Worm (Caenorhabditis elegans) whole organism, L4 larva: ENCODE results near the gene spe-49.

Experiments
- R02D3.7 ChIP-seq: fragments of 150-350 bp; sonication (generic microtip); optimal IDR thresholded peaks from 3 replicates; lab custom pipeline; 2014; ENCODE audit warnings: missing biosample characterization, missing genetic modification characterization
- T20F7.1 ChIP-seq: fragments of 200-800 bp; sonication (Bioruptor generic); optimal IDR thresholded peaks from 2 replicates; lab custom pipeline; 2018; ENCODE audit warnings: mild to moderate bottlenecking, missing genetic modification characterization, missing compliant biosample characterization
- dmd-6 ChIP-seq: fragments of 200-800 bp; sonication (Bioruptor generic); IDR thresholded peaks from 2 replicates; pipeline ENCODE4 v1.3.6; 2022; ENCODE audit warnings: missing genetic modification reagents, missing genetic modification characterization, missing compliant biosample characterization
- dpl-1 ChIP-seq: fragments of 150-350 bp; optimal IDR thresholded peaks from 2 replicates; lab custom pipeline; 2014; ENCODE audit warnings: missing biosample characterization, missing genetic modification reagents, missing genetic modification characterization
- madf-9 ChIP-seq: fragments of 200-800 bp; sonication (Bioruptor generic); conservative IDR thresholded peaks from 2 replicates; pipeline ENCODE4 v1.3.6; 2022; ENCODE audit warnings: missing genetic modification reagents, missing genetic modification characterization, missing compliant biosample characterization
- nhr-237 ChIP-seq: sonication (generic microtip); optimal IDR thresholded peaks from 2 replicates; lab custom pipeline; 2017; ENCODE audit warnings: missing biosample characterization, missing genetic modification characterization
- nhr-25 ChIP-seq: sonication (generic microtip); optimal IDR thresholded peaks from 2 replicates; lab custom pipeline; 2017; ENCODE audit warnings: missing genetic modification characterization, mild to moderate bottlenecking, missing compliant biosample characterization, antibody characterized with exemption, moderate library complexity, borderline replicate concordance; ENCODE audit not compliant: insufficient read depth
- skn-1 ChIP-seq: fragments of 150-350 bp; optimal IDR thresholded peaks from 2 replicates; lab custom pipeline; 2014; ENCODE audit warnings: missing biosample characterization, missing genetic modification characterization
- snpc-4 ChIP-seq: fragments of 150-350 bp; optimal IDR thresholded peaks from 2 replicates; lab custom pipeline; 2014; ENCODE audit warnings: missing biosample characterization, missing genetic modification characterization
- unc-130 ChIP-seq: sonication (generic microtip); optimal IDR thresholded peaks from 2 replicates; lab custom pipeline; 2016; ENCODE audit warnings: missing genetic modification reagents, missing genetic modification characterization, missing compliant biosample characterization

- TF ChIP-seq madf-9 (GFP tag; lab: Robert Waterston, UW) (no peak), nhr-237 (tag; lab: Kevin White, UChicago) (no peak), dmd-6 (GFP tag; lab: Robert Waterston, UW) (peak; percentile 97), skn-1 (tag; lab: Kevin White, UChicago) (no peak), nhr-25 (tag; lab: Kevin White, UChicago) (no peak), T20F7.1 (GFP tag; lab: Kevin White, UChicago) (no peak), snpc-4 (tag; lab: Kevin White, UChicago) (no peak), R02D3.7 (tag; lab: Kevin White, UChicago) (no peak), unc-130 (GFP tag; lab: Kevin White, UChicago) (no peak), dpl-1 (no peak)
Measured at ce11 chrV:6240735-6241134, 40.4 kb upstream of the spe-49 start.
